Worm (Caenorhabditis elegans): ENCODE data around the gene spp-12.

DNA sequence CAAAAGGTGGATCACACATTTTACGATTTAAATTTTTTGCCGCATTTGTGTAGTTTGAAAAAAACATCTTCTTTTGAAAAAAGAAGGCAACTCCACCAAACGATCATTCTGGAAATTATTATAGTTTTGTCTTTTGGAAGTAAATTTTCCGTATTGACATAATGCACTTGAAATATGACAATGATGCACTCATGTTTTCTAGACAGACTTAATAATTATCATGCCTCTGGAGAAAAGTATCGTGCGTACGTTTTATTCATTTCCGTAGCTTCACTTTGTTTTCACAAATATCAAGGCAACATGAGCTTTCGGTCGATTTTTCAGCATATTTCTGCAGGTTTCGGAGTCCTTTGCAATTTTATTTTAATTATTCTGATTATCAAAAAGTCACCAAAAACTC is 28.7 kb downstream of the spp-12 start, which contains the start of gene str-250:
- no peak for TF ChIP-seq unc-62 (GFP tag; optimal IDR thresholded peaks at IDR 0.05)
- no peak for TF ChIP-seq ama-1 (optimal IDR thresholded peaks at IDR 0.05)
- no peak for TF ChIP-seq nhr-23 (tag; optimal IDR thresholded peaks at IDR 0.05)
- TF ChIP-seq sem-4 (tag; optimal IDR thresholded peaks at IDR 0.05) = no peak
- TF ChIP-seq ztf-11 (tag; optimal IDR thresholded peaks at IDR 0.05) = no peak
- no peak for TF ChIP-seq nhr-12 (tag; optimal IDR thresholded peaks at IDR 0.05)
- no peak for TF ChIP-seq zag-1 (tag; optimal IDR thresholded peaks at IDR 0.05)
- no peak for TF ChIP-seq skn-1 (tag; optimal IDR thresholded peaks at IDR 0.05)
- TF ChIP-seq nhr-237 (tag; optimal IDR thresholded peaks at IDR 0.05) = no peak
- TF ChIP-seq fos-1 (tag; optimal IDR thresholded peaks at IDR 0.05) = no peak
- no peak for TF ChIP-seq gmeb-1 (tag; optimal IDR thresholded peaks at IDR 0.05)
- no peak for TF ChIP-seq F13H6.1 (tag; optimal IDR thresholded peaks at IDR 0.05)
